Fruit fly (Drosophila melanogaster) whole organism, embryonic: ENCODE data around the gene CG12010.
A peak's percentile ranks its signal among the peaks of the same experiment; 100 is the strongest.

ENCODE experiments used
- Aef1 ChIP-seq: fragments of 200-800 bp; sonication (Bioruptor generic); IDR thresholded peaks from 3 replicates; pipeline ENCODE4 v1.3.6; 2022; ENCODE audit warnings: missing biosample characterization, missing genetic modification characterization
- B-H2 ChIP-seq: fragments of 200-800 bp; sonication (Bioruptor generic); optimal IDR thresholded peaks from 2 replicates; lab custom pipeline; 2018; ENCODE audit warnings: missing biosample characterization, mild to moderate bottlenecking, missing genetic modification characterization
- BtbVII ChIP-seq: fragments of 200-800 bp; sonication (Bioruptor generic); optimal IDR thresholded peaks from 3 replicates; lab custom pipeline; 2017; ENCODE audit warnings: missing biosample characterization, mild to moderate bottlenecking, missing genetic modification characterization
- CG10274 ChIP-seq: fragments of 200-800 bp; sonication (Bioruptor generic); optimal IDR thresholded peaks from 3 replicates; lab custom pipeline; 2017; ENCODE audit warnings: missing biosample characterization, mild to moderate bottlenecking, missing genetic modification characterization
- CG10462 ChIP-seq: fragments of 200-800 bp; sonication (Bioruptor generic); optimal IDR thresholded peaks from 2 replicates; lab custom pipeline; 2016; ENCODE audit warnings: missing biosample characterization, missing genetic modification characterization
- CG10543 ChIP-seq: fragments of 200-800 bp; sonication (Bioruptor generic); optimal IDR thresholded peaks from 3 replicates; lab custom pipeline; 2017; ENCODE audit warnings: missing biosample characterization, mild to moderate bottlenecking, missing genetic modification characterization, moderate library complexity
- CG12236 ChIP-seq: fragments of 200-800 bp; sonication (Bioruptor generic); optimal IDR thresholded peaks from 2 replicates; lab custom pipeline; 2016; ENCODE audit warnings: missing biosample characterization, missing genetic modification characterization
- CG12769 ChIP-seq: fragments of 200-800 bp; sonication (Bioruptor generic); optimal IDR thresholded peaks from 2 replicates; lab custom pipeline; 2019; ENCODE audit warnings: missing biosample characterization, mild to moderate bottlenecking, missing genetic modification characterization, moderate library complexity
- CG2199 ChIP-seq: fragments of 200-800 bp; sonication (Bioruptor generic); IDR thresholded peaks from 3 replicates; pipeline ENCODE4 v1.3.6; 2022; ENCODE audit warnings: missing biosample characterization, missing genetic modification characterization
- CG32767 ChIP-seq: fragments of 200-800 bp; sonication (Bioruptor generic); IDR thresholded peaks from 2 replicates; pipeline ENCODE4 v1.3.6; 2022; ENCODE audit warnings: missing biosample characterization, missing genetic modification characterization
- CG34376 ChIP-seq: fragments of 200-800 bp; sonication (Bioruptor generic); optimal IDR thresholded peaks from 2 replicates; lab custom pipeline; 2018; ENCODE audit warnings: missing biosample characterization, mild to moderate bottlenecking, missing genetic modification characterization
- CG7745 ChIP-seq: fragments of 200-800 bp; sonication (Bioruptor generic); optimal IDR thresholded peaks from 2 replicates; lab custom pipeline; 2018; ENCODE audit warnings: missing biosample characterization, mild to moderate bottlenecking, missing genetic modification characterization, moderate library complexity
- CTCF ChIP-seq: fragments of 200-800 bp; sonication (Bioruptor generic); optimal IDR thresholded peaks from 2 replicates; lab custom pipeline; 2017; ENCODE audit warnings: missing biosample characterization, mild to moderate bottlenecking, missing genetic modification characterization, moderate library complexity
- Dfd ChIP-seq, 2 experiments: fragments of >200 bp; optimal IDR thresholded peaks; 2 replicates each; lab custom pipeline; 2017; ENCODE audit warnings: missing biosample characterization in 2 of 2, missing genetic modification characterization in 2 of 2
- Fer2 ChIP-seq: fragments of 200-800 bp; sonication (Bioruptor generic); optimal IDR thresholded peaks from 2 replicates; lab custom pipeline; 2018; ENCODE audit warnings: missing biosample characterization, mild to moderate bottlenecking, missing genetic modification characterization, moderate library complexity
- GATAe ChIP-seq: fragments of 200-800 bp; sonication (Bioruptor generic); conservative IDR thresholded peaks from 2 replicates; pipeline ENCODE4 v1.3.6; 2022; ENCODE audit warnings: missing biosample characterization, missing genetic modification characterization
- HmgZ ChIP-seq: fragments of 200-800 bp; sonication (Bioruptor generic); optimal IDR thresholded peaks from 2 replicates; lab custom pipeline; 2018; ENCODE audit warnings: missing biosample characterization, mild to moderate bottlenecking, missing genetic modification characterization
- Med ChIP-seq: fragments of 200-800 bp; sonication (Bioruptor generic); peaks from one replicate; lab custom pipeline; 2016; ENCODE audit warnings: missing biosample characterization, missing genetic modification characterization, mild to moderate bottlenecking, inconsistent platforms, moderate library complexity
- NC2α ChIP-seq: fragments of 200-800 bp; sonication (Bioruptor generic); optimal IDR thresholded peaks from 2 replicates; lab custom pipeline; 2016; ENCODE audit warnings: missing biosample characterization, missing genetic modification characterization
- Nf-YB ChIP-seq: fragments of 200-800 bp; sonication (Bioruptor generic); optimal IDR thresholded peaks from 3 replicates; lab custom pipeline; 2019; ENCODE audit warnings: missing biosample characterization, mild to moderate bottlenecking, missing genetic modification characterization, moderate library complexity
- Nf-YC ChIP-seq: fragments of 200-800 bp; optimal IDR thresholded peaks from 3 replicates; lab custom pipeline; 2019; ENCODE audit warnings: missing biosample characterization, mild to moderate bottlenecking, missing genetic modification characterization, moderate library complexity
- Sry-δ ChIP-seq: fragments of 200-800 bp; sonication (Bioruptor generic); optimal IDR thresholded peaks from 2 replicates; lab custom pipeline; 2016; ENCODE audit warnings: missing biosample characterization, missing genetic modification characterization
- Xrp1 ChIP-seq: fragments of 200-800 bp; sonication (Bioruptor generic); IDR thresholded peaks from 2 replicates; pipeline ENCODE4 v1.3.6; 2022; ENCODE audit warnings: missing biosample characterization, missing genetic modification characterization
- dmrt99B ChIP-seq: fragments of 200-800 bp; sonication (Bioruptor generic); optimal IDR thresholded peaks from 2 replicates; lab custom pipeline; 2018; ENCODE audit warnings: missing biosample characterization, mild to moderate bottlenecking, missing genetic modification characterization, moderate library complexity
- exex ChIP-seq: fragments of 200-800 bp; sonication (Bioruptor generic); optimal IDR thresholded peaks from 4 replicates; lab custom pipeline; 2018; ENCODE audit warnings: missing biosample characterization, mild to moderate bottlenecking, missing genetic modification characterization, moderate library complexity
- eyg ChIP-seq: fragments of 200-800 bp; sonication (Bioruptor generic); optimal IDR thresholded peaks from 3 replicates; lab custom pipeline; 2016; ENCODE audit warnings: missing biosample characterization, missing genetic modification characterization
- fu2 ChIP-seq: fragments of 200-800 bp; sonication (Bioruptor generic); optimal IDR thresholded peaks from 2 replicates; lab custom pipeline; 2016; ENCODE audit warnings: missing biosample characterization, missing genetic modification characterization
- grn ChIP-seq: fragments of 200-800 bp; sonication (Bioruptor generic); optimal IDR thresholded peaks from 3 replicates; lab custom pipeline; 2017; ENCODE audit warnings: missing biosample characterization, missing genetic modification characterization
- ham ChIP-seq: fragments of 200-800 bp; sonication (Bioruptor generic); IDR thresholded peaks from 2 replicates; pipeline ENCODE4 v1.3.6; 2022; ENCODE audit warnings: missing biosample characterization, missing genetic modification characterization
- inv ChIP-seq: fragments of 200-800 bp; sonication (Bioruptor generic); IDR thresholded peaks from 2 replicates; pipeline ENCODE4 v1.3.6; 2022; ENCODE audit warnings: missing biosample characterization, missing genetic modification characterization; ENCODE audit not compliant: partially characterized antibody
- kah ChIP-seq: fragments of 200-800 bp; sonication (Bioruptor generic); optimal IDR thresholded peaks from 2 replicates; lab custom pipeline; 2018; ENCODE audit warnings: missing biosample characterization, mild to moderate bottlenecking, missing genetic modification characterization
- lab ChIP-seq: fragments of 200-800 bp; sonication (Bioruptor generic); optimal IDR thresholded peaks from 3 replicates; lab custom pipeline; 2017; ENCODE audit warnings: missing biosample characterization, missing genetic modification characterization, mild to moderate bottlenecking, moderate library complexity, missing genetic modification reagents
- lola ChIP-seq, 3 experiments: fragments of >200 bp in 2 of 3; fragments of 200-800 bp in 1 of 3; sonication (Bioruptor generic) in 1 of 3; optimal IDR thresholded peaks; 2 replicates each; lab custom pipeline; 2017 to 2019; ENCODE audit warnings: missing biosample characterization in 3 of 3, missing genetic modification characterization in 3 of 3, mild to moderate bottlenecking in 1 of 3, moderate library complexity in 1 of 3
- lov ChIP-seq, 2 experiments: fragments of 200-800 bp in 1 of 2; fragments of >200 bp in 1 of 2; sonication (Bioruptor generic) in 1 of 2; IDR thresholded peaks in 1 of 2; optimal IDR thresholded peaks in 1 of 2; 2 replicates in 1 of 2; 3 replicates in 1 of 2; pipeline versions ENCODE4 v1.3.6 to Lab custom; 2017 to 2022; ENCODE audit warnings: missing biosample characterization in 1 of 2, missing genetic modification characterization in 1 of 2
- mirr ChIP-seq: fragments of 200-800 bp; sonication (Bioruptor generic); optimal IDR thresholded peaks from 3 replicates; lab custom pipeline; 2018; ENCODE audit warnings: missing biosample characterization, mild to moderate bottlenecking, missing genetic modification characterization
- nau ChIP-seq: fragments of 200-800 bp; sonication (Bioruptor generic); optimal IDR thresholded peaks from 3 replicates; lab custom pipeline; 2017; ENCODE audit warnings: missing biosample characterization, mild to moderate bottlenecking, missing genetic modification characterization, missing genetic modification reagents
- nerfin-1 ChIP-seq: fragments of 200-800 bp; sonication (Bioruptor generic); optimal IDR thresholded peaks from 3 replicates; lab custom pipeline; 2019; ENCODE audit warnings: missing biosample characterization, mild to moderate bottlenecking, missing genetic modification characterization, moderate library complexity
- nmo ChIP-seq: fragments of 200-800 bp; sonication (Bioruptor generic); optimal IDR thresholded peaks from 2 replicates; lab custom pipeline; 2018; ENCODE audit warnings: missing biosample characterization, mild to moderate bottlenecking, missing genetic modification characterization, moderate library complexity
- rib ChIP-seq: fragments of 200-800 bp; sonication (Bioruptor generic); IDR thresholded peaks from 2 replicates; pipeline ENCODE4 v1.3.6; 2022; ENCODE audit warnings: missing biosample characterization, missing genetic modification characterization
- run ChIP-seq: fragments of 200-800 bp; sonication (Bioruptor generic); optimal IDR thresholded peaks from 3 replicates; lab custom pipeline; 2018; ENCODE audit warnings: missing biosample characterization, mild to moderate bottlenecking, missing genetic modification characterization
- sens ChIP-seq: fragments of 200-800 bp; sonication (Bioruptor generic); peaks from one replicate; lab custom pipeline; 2016; ENCODE audit warnings: missing biosample characterization, missing genetic modification characterization
- sim ChIP-seq: fragments of 200-800 bp; sonication (Bioruptor generic); IDR thresholded peaks from 2 replicates; pipeline ENCODE4 v1.3.6; 2022; ENCODE audit warnings: missing biosample characterization, missing genetic modification characterization
- unc-4 ChIP-seq: fragments of 200-800 bp; sonication (Bioruptor generic); IDR thresholded peaks from 2 replicates; pipeline ENCODE4 v1.3.6; 2022; ENCODE audit warnings: missing biosample characterization, missing genetic modification characterization; ENCODE audit not compliant: partially characterized antibody
- zen2 ChIP-seq: fragments of 200-800 bp; sonication (Bioruptor generic); IDR thresholded peaks from 3 replicates; pipeline ENCODE4 v1.3.6; 2022; ENCODE audit warnings: missing biosample characterization, missing genetic modification characterization; ENCODE audit not compliant: partially characterized antibody

CG12010 gene

DNA sequence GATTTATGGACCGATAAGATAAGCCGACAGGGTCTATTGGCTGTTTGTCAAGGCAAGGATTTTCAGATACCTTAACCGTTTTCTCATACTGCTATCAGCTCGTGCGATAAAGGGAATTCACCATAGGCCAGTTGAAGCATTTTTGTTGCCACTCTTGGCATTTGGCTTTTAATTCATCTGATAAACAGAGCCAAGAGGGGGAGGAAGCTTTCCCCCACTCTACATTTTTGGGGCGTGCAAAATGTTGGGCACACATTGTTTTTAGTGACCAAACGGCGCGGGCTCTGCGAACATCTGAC lies 24.3 kb upstream of the CG12010 start:
- TF ChIP-seq Nf-YC (tag; lab: Kevin White, UChicago): peak; percentile 8
- no peak for TF ChIP-seq rib (GFP tag; lab: Robert Waterston, UW)
- TF ChIP-seq Aef1: no peak
- peak; percentile 72 for TF ChIP-seq GATAe
- TF ChIP-seq CG12236 (GFP tag; lab: Kevin White, UChicago): no peak
- TF ChIP-seq Sry-δ (GFP tag; lab: Kevin White, UChicago): no peak
- no peak for TF ChIP-seq lola (GFP tag; optimal IDR thresholded peaks at IDR 0.05; lab: Kevin White, UChicago)
- no peak for TF ChIP-seq sim (GFP tag; lab: Robert Waterston, UW)
- no peak for TF ChIP-seq inv (GFP tag; lab: Robert Waterston, UW)
- peak; percentile 30 for TF ChIP-seq BtbVII
- TF ChIP-seq mirr (GFP tag; lab: Kevin White, UChicago): peak; percentile 62
- TF ChIP-seq NC2α (GFP tag; lab: Kevin White, UChicago): no peak
- no peak for TF ChIP-seq fu2 (GFP tag; lab: Kevin White, UChicago)
- no peak for TF ChIP-seq CG12769 (tag; lab: Kevin White, UChicago)
- TF ChIP-seq ham (GFP tag; lab: Robert Waterston, UW): no peak
- no peak for TF ChIP-seq CG10462 (GFP tag; lab: Kevin White, UChicago)
- no peak for TF ChIP-seq nmo (GFP tag; lab: Kevin White, UChicago)
- no peak for TF ChIP-seq Xrp1
- TF ChIP-seq Dfd (GFP tag; optimal IDR thresholded peaks at IDR 0.05; lab: Kevin White, UChicago): no peak
- TF ChIP-seq grn (GFP tag; lab: Kevin White, UChicago): peak; percentile 61
- no peak for TF ChIP-seq sens (GFP tag; lab: Kevin White, UChicago)
- TF ChIP-seq dmrt99B: no peak
- TF ChIP-seq Med: peak; percentile 20
- no peak for TF ChIP-seq HmgZ (tag; lab: Kevin White, UChicago)
- no peak for TF ChIP-seq CG10274 (GFP tag; lab: Kevin White, UChicago)
- no peak for TF ChIP-seq nau (GFP tag; lab: Kevin White, UChicago)
- peak; percentile 87 for TF ChIP-seq exex (tag; lab: Kevin White, UChicago)
- no peak for TF ChIP-seq lov (optimal IDR thresholded peaks at IDR 0.05; lab: Kevin White, UChicago)
- TF ChIP-seq lov (GFP tag; IDR thresholded peaks at IDR 0.05; lab: Robert Waterston, UW): no peak
- TF ChIP-seq unc-4 (GFP tag; lab: Robert Waterston, UW): no peak
- TF ChIP-seq CG34376 (GFP tag; lab: Kevin White, UChicago): peak; percentile 94
- TF ChIP-seq CG2199 (GFP tag; lab: Robert Waterston, UW): no peak
- peak; percentile 5 for TF ChIP-seq lab (GFP tag; lab: Kevin White, UChicago)
- TF ChIP-seq zen2 (GFP tag; lab: Robert Waterston, UW): no peak
- TF ChIP-seq CTCF: no peak
- peak; percentile 8 for TF ChIP-seq CG10543 (GFP tag; lab: Kevin White, UChicago)
- TF ChIP-seq eyg (GFP tag; lab: Kevin White, UChicago): no peak
- TF ChIP-seq B-H2 (GFP tag; lab: Kevin White, UChicago): no peak
- no peak for TF ChIP-seq kah
- no peak for TF ChIP-seq Nf-YB (GFP tag; lab: Kevin White, UChicago)
- no peak for TF ChIP-seq CG7745 (tag; lab: Kevin White, UChicago)
- no peak for TF ChIP-seq CG32767 (GFP tag; lab: Robert Waterston, UW)
- TF ChIP-seq run (tag; lab: Kevin White, UChicago): no peak
- TF ChIP-seq Fer2 (tag; lab: Kevin White, UChicago): no peak
- TF ChIP-seq nerfin-1: no peak
